Fruit fly (Drosophila melanogaster) Kc167 (cell line): ENCODE results near the gene CG31360.

Experiments
- Myc ChIP-seq: fragments of >200 bp; optimal IDR thresholded peaks from 2 replicates; lab custom pipeline; 2017; ENCODE audit warnings: missing external identifiers
- Sin3A ChIP-seq: fragments of >200 bp; optimal IDR thresholded peaks from 2 replicates; lab custom pipeline; 2018; ENCODE audit warnings: missing external identifiers
- h ChIP-seq: fragments of >200 bp; optimal IDR thresholded peaks from 3 replicates; lab custom pipeline; 2018; ENCODE audit warnings: missing external identifiers
- insv ChIP-seq: fragments of >200 bp; optimal IDR thresholded peaks from 3 replicates; lab custom pipeline; 2018; ENCODE audit warnings: missing external identifiers
- psq ChIP-seq: fragments of >200 bp; optimal IDR thresholded peaks from 2 replicates; lab custom pipeline; 2017; ENCODE audit warnings: missing external identifiers
- ttk ChIP-seq: sonication (Bioruptor generic); optimal IDR thresholded peaks from 2 replicates; lab custom pipeline; 2017; ENCODE audit warnings: missing external identifiers

Gene CG31360

DNA sequence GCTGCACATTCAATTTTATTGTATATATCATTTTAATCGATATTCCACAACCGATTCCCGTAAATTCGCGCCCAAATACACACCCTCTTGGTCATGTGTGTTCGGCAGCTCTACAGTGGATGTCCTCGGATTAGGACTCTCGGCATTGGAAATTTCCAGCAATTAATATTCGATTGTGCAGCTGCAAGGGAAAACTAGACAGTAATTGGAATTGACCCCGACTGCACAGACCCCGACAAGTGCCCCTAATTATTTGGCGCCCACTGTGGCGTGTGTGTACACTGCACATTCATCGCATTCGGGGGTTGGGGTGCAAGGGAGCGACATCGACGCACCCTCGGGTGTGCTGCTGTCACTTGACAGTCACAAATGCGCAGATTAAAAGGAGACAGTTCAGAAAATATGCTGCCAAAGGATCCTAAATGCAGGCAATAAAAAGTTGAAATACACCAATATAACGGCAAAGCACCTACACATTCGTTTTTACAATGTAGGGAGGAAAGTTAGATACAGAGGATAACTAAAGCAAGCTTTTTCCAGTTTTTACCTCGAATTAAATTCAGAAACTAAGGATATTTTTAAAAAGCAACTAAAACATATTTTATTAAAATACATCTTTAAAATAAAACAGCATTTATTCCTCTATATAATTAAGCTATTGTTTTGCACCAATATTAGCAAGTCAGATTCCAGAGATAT lies 24.0 kb downstream of the CG31360 start:
- no peak for TF ChIP-seq psq
- no peak for TF ChIP-seq h (lab: Kevin White, UChicago)
- TF ChIP-seq Myc (lab: Kevin White, UChicago), result no peak
- no peak for TF ChIP-seq ttk (lab: Kevin White, UChicago)
- TF ChIP-seq insv (lab: Kevin White, UChicago), result no peak
- TF ChIP-seq Sin3A, result no peak

DNA sequence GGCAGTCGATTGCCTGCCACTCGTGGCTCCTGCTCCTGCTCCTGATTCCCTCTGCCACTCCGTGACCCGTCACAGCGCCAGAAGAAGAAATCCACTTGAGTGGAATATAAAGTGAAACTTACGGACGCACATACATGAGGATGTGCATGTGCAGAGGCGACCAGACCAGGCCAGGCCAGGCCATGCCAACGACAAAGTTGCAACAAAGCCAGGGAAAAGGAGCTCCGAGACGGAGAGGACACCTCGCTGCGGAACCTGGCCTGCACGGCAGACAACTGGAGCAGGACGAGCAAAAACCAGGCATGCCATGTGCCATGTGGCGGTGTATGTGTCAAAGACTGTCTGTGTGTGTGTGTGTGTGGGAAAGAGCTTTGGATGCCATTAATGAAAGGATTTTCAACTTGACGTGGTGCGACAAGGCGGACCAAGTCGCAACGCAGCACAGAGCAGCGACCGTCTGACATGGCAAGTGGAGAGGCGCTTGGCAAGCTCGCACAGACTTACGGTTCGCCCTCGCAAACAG lies 24.8 kb downstream of the CG31360 start:
- no peak for TF ChIP-seq ttk (lab: Kevin White, UChicago)
- no peak for TF ChIP-seq h (lab: Kevin White, UChicago)
- no peak for TF ChIP-seq Sin3A
- TF ChIP-seq insv (lab: Kevin White, UChicago), result no peak
- TF ChIP-seq Myc (lab: Kevin White, UChicago), result no peak
- TF ChIP-seq psq, result no peak

DNA sequence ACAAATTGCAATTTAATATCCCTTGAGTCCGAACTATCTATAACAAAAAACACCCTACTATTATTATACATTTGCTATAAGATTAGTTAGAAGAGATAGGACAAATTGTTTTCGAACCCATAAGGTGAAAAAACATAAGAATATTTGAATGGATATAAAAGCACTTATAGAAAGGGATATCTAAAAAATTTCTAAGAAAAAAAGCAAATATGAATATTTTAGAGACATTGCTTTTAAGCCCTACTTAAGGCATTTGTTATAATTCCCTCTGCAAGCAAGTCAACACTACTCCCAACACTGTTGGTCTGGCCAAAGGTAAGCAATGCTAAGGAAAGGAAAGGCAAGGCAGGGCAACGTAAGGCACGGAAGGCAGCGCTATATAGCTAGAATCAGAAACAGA lies 25.5 kb downstream of the CG31360 start:
- no peak for TF ChIP-seq Myc (lab: Kevin White, UChicago)
- TF ChIP-seq Sin3A, result no peak
- no peak for TF ChIP-seq insv (lab: Kevin White, UChicago)
- no peak for TF ChIP-seq h (lab: Kevin White, UChicago)
- TF ChIP-seq psq, result no peak
- TF ChIP-seq ttk (lab: Kevin White, UChicago), result no peak

DNA sequence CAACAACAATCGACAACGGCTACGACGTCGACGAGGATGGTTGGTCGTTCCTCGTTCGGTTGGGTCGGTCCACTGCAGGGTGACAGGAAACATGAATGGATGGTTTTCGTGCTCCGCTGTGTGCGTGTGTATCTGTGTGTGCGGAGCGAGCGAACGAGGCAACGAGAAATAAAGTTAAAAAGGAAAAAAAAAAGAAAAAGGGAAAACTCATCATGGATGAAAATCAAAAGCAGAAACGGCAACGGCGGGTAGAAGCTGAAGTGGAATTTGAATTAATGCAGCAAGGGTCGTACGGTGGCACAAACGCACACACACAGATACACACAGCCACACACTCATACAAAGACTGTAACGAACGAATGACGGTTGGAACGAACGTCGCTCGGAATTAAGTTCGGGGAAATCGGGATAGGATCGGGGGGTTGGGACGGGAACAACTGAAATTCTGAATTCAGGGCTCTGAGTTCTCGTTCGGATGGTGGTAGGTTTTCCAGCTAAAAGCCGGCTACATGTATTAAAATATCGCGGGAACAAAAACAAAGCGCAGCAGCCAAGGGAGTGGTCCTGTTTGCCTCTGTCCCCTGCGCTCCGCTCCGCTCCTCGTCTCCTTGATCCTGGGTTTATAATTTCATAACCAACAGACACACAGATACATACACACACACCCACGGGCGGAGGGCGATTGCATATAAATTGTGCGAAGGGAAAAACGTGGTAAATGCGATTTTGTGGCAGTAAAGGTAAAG lies 26.2 kb downstream of the CG31360 start:
- TF ChIP-seq insv (lab: Kevin White, UChicago), result no peak
- no peak for TF ChIP-seq Sin3A
- TF ChIP-seq h (lab: Kevin White, UChicago), result no peak
- no peak for TF ChIP-seq ttk (lab: Kevin White, UChicago)
- TF ChIP-seq psq, result no peak
- TF ChIP-seq Myc (lab: Kevin White, UChicago), result no peak

DNA sequence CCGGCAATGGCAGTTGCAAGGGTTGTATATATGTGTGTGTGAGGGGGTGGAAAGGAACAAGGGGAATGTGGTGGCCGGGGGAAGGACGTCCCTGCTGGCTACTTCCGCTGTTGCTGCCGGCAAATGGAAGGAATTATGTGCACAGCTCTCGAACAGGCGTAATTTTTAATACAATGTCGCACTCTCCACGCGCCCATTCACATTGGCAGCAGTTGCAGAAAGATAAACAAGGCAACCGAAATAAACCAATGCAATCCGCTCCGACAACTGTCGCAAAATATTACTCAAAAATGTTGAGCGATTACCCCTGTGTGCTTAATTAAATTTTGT lies 26.7 kb downstream of the CG31360 start:
- TF ChIP-seq Myc (lab: Kevin White, UChicago), result no peak
- no peak for TF ChIP-seq ttk (lab: Kevin White, UChicago)
- TF ChIP-seq psq, result no peak

DNA sequence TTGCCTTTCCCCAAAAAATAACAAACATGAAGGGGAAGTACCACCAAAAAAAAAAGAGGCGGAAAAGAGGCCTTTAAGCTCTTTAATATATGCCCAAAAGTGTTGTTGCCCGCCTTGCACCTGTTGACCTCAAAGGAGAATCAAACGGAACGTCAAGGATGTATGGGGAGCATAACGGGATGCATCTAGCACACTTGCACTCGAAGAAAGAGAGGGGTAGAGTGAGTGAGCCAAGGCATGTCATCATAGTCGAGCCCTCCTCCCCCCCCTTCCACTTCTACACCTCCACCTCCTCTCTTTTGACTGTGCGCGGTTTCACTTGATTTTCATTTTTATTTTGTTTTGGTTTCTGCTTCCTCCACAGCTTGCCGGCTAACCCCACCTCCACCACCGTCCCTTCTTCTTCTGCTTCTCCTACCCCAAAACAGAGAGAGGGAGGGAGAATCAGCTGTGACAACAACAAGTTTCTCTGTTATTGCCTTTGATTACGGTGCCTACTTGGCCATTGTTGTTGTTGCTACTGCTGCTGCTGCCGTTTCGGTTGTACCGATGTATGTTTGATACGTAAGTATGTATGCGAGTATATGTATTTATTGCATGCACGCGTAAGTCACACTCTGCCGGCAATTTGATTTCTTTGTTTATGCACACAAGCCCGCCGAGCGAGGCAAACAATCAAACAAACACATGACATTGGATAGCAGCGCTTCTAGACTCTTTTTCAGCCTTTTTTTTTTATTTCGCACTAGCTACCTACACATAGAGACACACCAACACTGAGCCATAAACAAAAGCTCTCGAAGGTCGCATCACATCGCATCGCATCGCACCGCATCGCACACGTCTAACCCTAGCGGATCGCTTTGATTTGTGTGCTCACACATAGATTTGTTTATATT lies 28.0 kb downstream of the CG31360 start:
- TF ChIP-seq Sin3A (no peak), Myc (lab: Kevin White, UChicago) (no peak), h (lab: Kevin White, UChicago) (no peak), insv (lab: Kevin White, UChicago) (no peak), psq (no peak)

DNA sequence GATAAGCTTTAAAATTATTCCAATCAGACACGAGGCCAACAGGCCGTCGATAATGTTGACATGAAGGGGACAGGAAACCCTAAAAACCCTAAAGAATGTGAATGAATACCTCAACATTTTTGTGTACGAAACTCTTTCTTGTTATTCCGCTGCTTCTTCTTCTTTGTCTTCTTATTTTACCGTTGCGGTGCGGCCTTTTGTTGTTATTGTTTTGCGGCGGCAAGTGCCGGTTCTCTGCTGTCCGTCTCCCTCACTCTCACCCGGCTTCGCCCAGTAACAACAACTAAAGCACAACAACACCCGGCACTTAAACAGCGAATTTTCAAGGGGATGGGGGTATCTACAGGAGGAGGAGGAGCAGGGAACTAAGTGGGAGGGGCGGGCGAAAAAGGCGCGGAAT lies 29.5 kb downstream of the CG31360 start:
- TF ChIP-seq h (lab: Kevin White, UChicago), result no peak
- TF ChIP-seq ttk (lab: Kevin White, UChicago), result no peak
- TF ChIP-seq Myc (lab: Kevin White, UChicago), result no peak
- no peak for TF ChIP-seq Sin3A
- no peak for TF ChIP-seq insv (lab: Kevin White, UChicago)
- no peak for TF ChIP-seq psq

DNA sequence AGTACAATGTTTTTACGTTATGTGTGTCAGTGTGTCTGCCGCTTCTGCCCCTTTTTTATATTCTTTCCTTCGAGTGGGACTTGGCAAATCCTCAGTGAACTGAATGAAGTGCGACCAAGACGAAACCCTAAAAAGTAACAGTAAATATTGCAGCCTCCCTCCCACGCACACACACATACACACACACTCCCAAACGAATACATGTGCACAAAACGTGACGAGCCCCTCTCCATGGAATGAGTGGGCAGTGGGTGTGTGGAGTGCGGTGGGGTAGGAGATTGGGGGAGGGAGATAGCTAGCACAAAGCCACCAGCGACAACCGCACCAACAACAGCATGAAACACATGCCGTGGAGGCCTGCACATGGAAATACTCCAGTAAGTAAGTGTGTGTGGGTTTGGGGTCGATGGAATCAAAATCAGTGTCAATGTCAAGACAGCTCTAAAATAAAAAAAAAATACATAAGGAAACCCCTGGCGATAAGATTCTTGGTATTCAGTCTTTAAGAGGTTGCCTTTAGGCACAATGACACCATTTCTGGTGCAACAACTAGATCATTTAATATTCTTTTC lies 30.0 kb downstream of the CG31360 start:
- TF ChIP-seq h (lab: Kevin White, UChicago) (no peak), Sin3A (no peak), insv (lab: Kevin White, UChicago) (no peak), psq (no peak), ttk (lab: Kevin White, UChicago) (no peak), Myc (lab: Kevin White, UChicago) (no peak)

DNA sequence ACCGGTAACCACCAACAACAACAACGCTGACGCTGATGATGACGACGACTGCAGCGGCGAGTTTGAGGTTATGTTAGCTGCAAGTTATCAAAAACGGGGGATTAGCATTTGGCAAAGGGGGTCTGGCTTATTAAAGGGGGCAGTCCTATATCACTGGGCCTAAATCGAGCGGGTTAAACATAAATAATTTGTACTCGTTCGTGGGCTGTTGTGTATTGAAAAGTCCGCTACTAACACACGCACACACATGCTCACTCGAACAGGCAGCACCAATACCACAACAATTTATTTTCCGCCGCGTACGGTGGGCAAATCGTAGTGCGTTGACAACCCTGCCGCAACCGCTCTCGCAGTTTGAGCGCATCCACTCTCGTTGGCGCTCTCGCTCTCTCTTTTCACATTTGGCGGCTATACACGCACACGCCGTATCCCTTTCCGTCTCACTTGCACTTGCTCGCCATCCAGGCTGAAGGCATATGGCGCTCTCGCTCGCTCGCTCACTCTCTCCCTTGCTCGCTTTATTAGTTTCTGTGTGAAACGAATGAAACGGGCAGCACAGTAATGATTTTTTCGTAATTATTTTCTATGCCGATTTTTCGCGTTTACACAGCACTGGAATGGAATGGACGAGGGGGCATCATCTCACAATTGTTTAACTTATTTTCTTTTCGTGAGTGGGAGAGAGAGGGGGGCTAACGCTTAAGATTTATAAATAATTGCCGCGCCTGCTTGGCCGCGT lies 32.1 kb downstream of the CG31360 start:
- TF ChIP-seq Sin3A, result no peak
- TF ChIP-seq ttk (lab: Kevin White, UChicago), result no peak
- TF ChIP-seq Myc (lab: Kevin White, UChicago), result no peak
- TF ChIP-seq h (lab: Kevin White, UChicago), result no peak
- no peak for TF ChIP-seq psq
- TF ChIP-seq insv (lab: Kevin White, UChicago), result no peak

DNA sequence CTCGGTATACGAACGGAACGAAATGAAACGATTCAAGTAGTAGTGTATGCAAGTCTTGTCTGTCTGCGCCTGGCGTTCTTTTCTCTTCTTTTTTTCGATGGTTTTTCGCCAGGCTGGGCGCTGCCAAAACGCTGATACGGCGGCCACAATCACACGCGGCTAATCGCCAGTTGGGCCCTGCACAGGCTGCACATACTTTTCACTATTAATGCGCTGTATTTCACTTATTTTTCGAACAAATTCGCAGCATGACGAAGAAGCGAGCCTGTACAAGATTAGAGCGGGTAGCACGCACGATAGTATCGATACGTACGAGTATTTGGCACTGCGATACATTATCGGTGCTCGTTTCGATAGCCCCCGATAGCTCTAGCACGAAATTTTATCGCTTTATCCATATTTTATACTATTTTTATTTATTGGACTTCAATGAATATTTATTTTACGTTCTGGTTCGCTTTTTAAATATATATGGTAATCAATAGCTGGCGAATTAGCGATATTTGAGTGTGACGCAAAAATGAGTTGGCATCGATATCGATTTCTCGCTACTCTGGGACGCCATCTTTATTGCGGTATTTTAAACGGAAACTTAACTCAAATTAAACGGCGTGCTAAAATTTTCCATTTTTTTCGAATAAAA lies 33.3 kb downstream of the CG31360 start, which contains the start of gene osa:
Gene osa, minus strand, starts transcription at position 300 of the 643 bp plus-strand sequence.
- no peak for TF ChIP-seq Sin3A
- no peak for TF ChIP-seq insv (lab: Kevin White, UChicago)
- no peak for TF ChIP-seq Myc (lab: Kevin White, UChicago)
- TF ChIP-seq ttk (lab: Kevin White, UChicago), result no peak
- no peak for TF ChIP-seq psq
- no peak for TF ChIP-seq h (lab: Kevin White, UChicago)
